Worm (Caenorhabditis elegans): ENCODE results near the gene bcs-1.
A peak's percentile ranks its signal among the peaks of the same experiment; 100 is the strongest.

bcs-1 gene

ce11 chrII:8546975-8547374 is 23.9 kb upstream of the bcs-1 start (continued):
- no peak for TF ChIP-seq F39B2.1 (GFP tag; IDR thresholded peaks at IDR 0.05)
- TF ChIP-seq bed-2 (GFP tag; IDR thresholded peaks at IDR 0.05), result no peak
- TF ChIP-seq ceh-27 (GFP tag; optimal IDR thresholded peaks at IDR 0.05), result peak; percentile 75
- TF ChIP-seq D2030.7 (GFP tag; IDR thresholded peaks at IDR 0.05), result peak; percentile 42; the same call in 1 of the 2 replicates
- peak; percentile 90 for TF ChIP-seq B0261.1 (tag; optimal IDR thresholded peaks at IDR 0.05)
- TF ChIP-seq nfyb-1 (GFP tag; IDR thresholded peaks at IDR 0.05), result peak; percentile 92
- TF ChIP-seq Y53F4B.3 (GFP tag; IDR thresholded peaks at IDR 0.05), result no peak
- no peak for TF ChIP-seq lin-26 (GFP tag; IDR thresholded peaks at IDR 0.05)
- peak; percentile 88 for TF ChIP-seq F23B12.7 (tag; optimal IDR thresholded peaks at IDR 0.05; ENCODE audit: insufficient read depth)
- TF ChIP-seq sptf-2 (GFP tag; optimal IDR thresholded peaks at IDR 0.05), result peak; percentile 97
- peak; percentile 76; the same call in 1 of the 2 replicates for TF ChIP-seq hmg-1.2 (GFP tag; IDR thresholded peaks at IDR 0.05)
- peak; percentile 82 for TF ChIP-seq him-1 (tag; optimal IDR thresholded peaks at IDR 0.05)
- no peak for TF ChIP-seq ccch-3 (GFP tag; optimal IDR thresholded peaks at IDR 0.05)
- peak; percentile 87 for TF ChIP-seq egl-18 (GFP tag; IDR thresholded peaks at IDR 0.05)
- peak; percentile 92 for TF ChIP-seq ceh-40 (GFP tag; IDR thresholded peaks at IDR 0.05)
- peak; percentile 91 for TF ChIP-seq Y56A3A.18 (GFP tag; IDR thresholded peaks at IDR 0.05)
- TF ChIP-seq let-526 (GFP tag; IDR thresholded peaks at IDR 0.05), result no peak
- TF ChIP-seq ztf-3 (GFP tag; optimal IDR thresholded peaks at IDR 0.05), result no peak
- peak; percentile 62 for TF ChIP-seq ztf-26 (tag; optimal IDR thresholded peaks at IDR 0.05)
- no peak for TF ChIP-seq lin-40 (tag; optimal IDR thresholded peaks at IDR 0.05)
- TF ChIP-seq B0336.3 (GFP tag; IDR thresholded peaks at IDR 0.05), result no peak
- peak; percentile 48; the same call in 1 of the 2 replicates for TF ChIP-seq ceh-91 (GFP tag; IDR thresholded peaks at IDR 0.05)
- TF ChIP-seq hlh-26 (GFP tag; conservative IDR thresholded peaks at IDR 0.05), result no peak
- peak; percentile 90 for TF ChIP-seq Y53G8AR.9 (GFP tag; conservative IDR thresholded peaks at IDR 0.05)
- TF ChIP-seq unc-130 (GFP tag; optimal IDR thresholded peaks at IDR 0.05), result no peak
- no peak for TF ChIP-seq snpc-4 (GFP tag; optimal IDR thresholded peaks at IDR 0.05)
- TF ChIP-seq snpc-4 (tag; optimal IDR thresholded peaks at IDR 0.05), result peak in 1 of 4 experiments; percentile 73
- TF ChIP-seq zfh-2 (GFP tag; conservative IDR thresholded peaks at IDR 0.05), result no peak
- peak; percentile 84 for TF ChIP-seq egl-44 (GFP tag; IDR thresholded peaks at IDR 0.05)
- peak; percentile 96 for TF ChIP-seq tbp1 (GFP tag; optimal IDR thresholded peaks at IDR 0.05)
- TF ChIP-seq lag-1 (GFP tag; IDR thresholded peaks at IDR 0.05), result peak; percentile 85; the same call in 1 of the 2 replicates
- TF ChIP-seq snpc-3.4 (tag; optimal IDR thresholded peaks at IDR 0.05), result peak; percentile 87
- no peak for TF ChIP-seq F52B5.7 (tag; optimal IDR thresholded peaks at IDR 0.05)
- TF ChIP-seq hlh-12 (tag; optimal IDR thresholded peaks at IDR 0.05), result peak; percentile 83
- no peak for TF ChIP-seq madf-6 (GFP tag; IDR thresholded peaks at IDR 0.05)
- TF ChIP-seq attf-6 (GFP tag; IDR thresholded peaks at IDR 0.05), result no peak
- TF ChIP-seq lin-54 (GFP tag; optimal IDR thresholded peaks at IDR 0.05), result no peak
- TF ChIP-seq ztf-28 (GFP tag; IDR thresholded peaks at IDR 0.05), result no peak
- TF ChIP-seq lir-1 (GFP tag; conservative IDR thresholded peaks at IDR 0.05), result 0 out of 2 replicates have a peak, but pooled peaks have one; percentile 44
- 0 out of 2 replicates have a peak, but pooled peaks have one; percentile 41 for TF ChIP-seq rcor-1 (GFP tag; IDR thresholded peaks at IDR 0.05)
- peak; percentile 65 for TF ChIP-seq C06A6.2 (GFP tag; conservative IDR thresholded peaks at IDR 0.05)
- TF ChIP-seq somi-1 (GFP tag; optimal IDR thresholded peaks at IDR 0.05), result peak; percentile 70
- TF ChIP-seq akir-1 (GFP tag; optimal IDR thresholded peaks at IDR 0.05), result no peak
- TF ChIP-seq F49E8.2 (tag; optimal IDR thresholded peaks at IDR 0.05; ENCODE audit: insufficient read depth), result no peak
- TF ChIP-seq nhr-27 (tag; optimal IDR thresholded peaks at IDR 0.05), result peak; percentile 75
- peak; percentile 77 for TF ChIP-seq ztf-22 (GFP tag; optimal IDR thresholded peaks at IDR 0.05)
- peak; percentile 23 for TF ChIP-seq lsy-27 (tag; optimal IDR thresholded peaks at IDR 0.05; ENCODE audit: borderline replicate concordance, insufficient read depth)
- peak; percentile 36; the same call in 1 of the 2 replicates for TF ChIP-seq F33H1.4 (GFP tag; IDR thresholded peaks at IDR 0.05)

Data from whole organism, young adult.